Worm (Caenorhabditis elegans) whole organism, midembryonic: Measurements from ENCODE around the gene fozi-1.

Experiments used
- T22C8.4 ChIP-seq: fragments of 200-800 bp; sonication (Bioruptor generic); IDR thresholded peaks from 2 replicates; pipeline ENCODE4 v1.3.6; 2022; ENCODE audit warnings: missing genetic modification characterization, missing compliant biosample characterization
- cog-1 ChIP-seq: sonication (generic microtip); optimal IDR thresholded peaks from 2 replicates; lab custom pipeline; 2016; ENCODE audit warnings: missing genetic modification characterization, missing compliant biosample characterization
- flt-1 ChIP-seq: fragments of 200-800 bp; sonication (Bioruptor generic); IDR thresholded peaks from 2 replicates; pipeline ENCODE4 v1.3.6; 2022; ENCODE audit warnings: missing genetic modification characterization, missing compliant biosample characterization
- klf-2 ChIP-seq: fragments of 200-800 bp; sonication (Bioruptor generic); conservative IDR thresholded peaks from 2 replicates; pipeline ENCODE4 v1.3.6; 2022; ENCODE audit warnings: missing genetic modification reagents, missing genetic modification characterization, missing compliant biosample characterization
- med-1 ChIP-seq: sonication (generic microtip); optimal IDR thresholded peaks from 2 replicates; lab custom pipeline; 2017; ENCODE audit warnings: missing genetic modification characterization, mild to moderate bottlenecking, missing compliant biosample characterization, antibody characterized with exemption, missing genetic modification reagents; ENCODE audit not compliant: insufficient read depth
- ref-1 ChIP-seq: fragments of 200-800 bp; sonication (Bioruptor generic); conservative IDR thresholded peaks from 2 replicates; pipeline ENCODE4 v1.3.6; 2022; ENCODE audit warnings: missing genetic modification reagents, missing genetic modification characterization, missing compliant biosample characterization
- tab-1 ChIP-seq: fragments of 200-800 bp; sonication (Bioruptor generic); IDR thresholded peaks from 2 replicates; pipeline ENCODE4 v1.3.6; 2022; ENCODE audit warnings: missing genetic modification characterization, missing compliant biosample characterization
- ztf-23 ChIP-seq: fragments of 200-800 bp; sonication (Bioruptor generic); IDR thresholded peaks from 2 replicates; pipeline ENCODE4 v1.3.6; 2022; ENCODE audit warnings: missing genetic modification reagents, missing genetic modification characterization, missing compliant biosample characterization
- ztf-29 ChIP-seq: fragments of 200-800 bp; sonication (Bioruptor generic); IDR thresholded peaks from 2 replicates; pipeline ENCODE4 v1.3.6; 2022; ENCODE audit warnings: missing genetic modification reagents, missing genetic modification characterization, missing compliant biosample characterization

Gene fozi-1

DNA sequence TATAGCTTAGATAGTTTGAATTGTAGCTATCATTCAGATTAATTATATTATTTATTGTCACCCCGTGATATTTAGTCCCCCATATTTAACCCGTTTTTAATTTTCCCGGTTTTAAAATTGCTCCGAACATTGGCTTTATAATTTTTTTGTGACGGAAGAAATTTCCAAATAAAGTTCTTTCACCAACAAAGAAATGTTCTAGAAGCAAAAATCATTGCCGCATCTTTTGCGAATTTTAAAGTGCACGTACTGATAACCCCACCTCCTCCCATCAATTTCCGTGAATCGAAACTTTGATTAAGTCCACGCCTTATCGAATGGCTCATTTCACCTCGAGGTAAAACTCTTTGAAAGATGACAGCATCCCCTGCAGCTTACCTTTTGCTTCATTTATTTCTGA, 43.1 kb downstream of the fozi-1 start, which contains the start of gene C40H1.7:
Gene C40H1.7, plus strand, starts transcription at position 301 of the 400 bp plus-strand sequence.
- TF ChIP-seq ztf-23 (GFP tag; lab: Robert Waterston, UW) (no peak), T22C8.4 (GFP tag; lab: Robert Waterston, UW) (no peak), med-1 (no peak), flt-1 (GFP tag; lab: Robert Waterston, UW) (no peak), cog-1 (tag; lab: Kevin White, UChicago) (no peak), klf-2 (GFP tag; lab: Robert Waterston, UW) (no peak), ztf-29 (no peak), ref-1 (GFP tag; lab: Robert Waterston, UW) (no peak), tab-1 (GFP tag; lab: Robert Waterston, UW) (no peak)

DNA sequence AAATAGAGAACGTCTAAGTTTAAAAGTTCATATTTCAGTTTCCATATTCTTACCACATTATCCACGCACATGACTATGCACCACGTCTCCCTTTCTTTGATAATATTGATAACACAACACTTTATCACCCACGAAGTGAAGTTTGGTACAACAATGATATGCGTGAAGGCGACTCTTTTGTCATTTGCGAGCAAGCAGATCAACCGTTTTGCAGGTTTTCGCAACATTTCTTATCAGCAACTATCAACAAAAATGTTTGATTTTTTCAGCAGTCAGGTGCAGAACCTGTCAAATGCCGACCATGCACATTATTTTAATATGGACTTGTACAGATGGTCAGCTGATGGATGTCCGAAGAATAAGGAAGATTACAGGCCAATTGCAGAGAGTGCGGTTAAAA, 44.9 kb downstream of the fozi-1 start:
- no peak for TF ChIP-seq flt-1 (GFP tag; lab: Robert Waterston, UW)
- no peak for TF ChIP-seq cog-1 (tag; lab: Kevin White, UChicago)
- TF ChIP-seq ztf-23 (GFP tag; lab: Robert Waterston, UW): no peak
- no peak for TF ChIP-seq T22C8.4 (GFP tag; lab: Robert Waterston, UW)
- TF ChIP-seq ref-1 (GFP tag; lab: Robert Waterston, UW): no peak
- no peak for TF ChIP-seq ztf-29
- TF ChIP-seq med-1: no peak
- TF ChIP-seq klf-2 (GFP tag; lab: Robert Waterston, UW): no peak
- no peak for TF ChIP-seq tab-1 (GFP tag; lab: Robert Waterston, UW)

DNA sequence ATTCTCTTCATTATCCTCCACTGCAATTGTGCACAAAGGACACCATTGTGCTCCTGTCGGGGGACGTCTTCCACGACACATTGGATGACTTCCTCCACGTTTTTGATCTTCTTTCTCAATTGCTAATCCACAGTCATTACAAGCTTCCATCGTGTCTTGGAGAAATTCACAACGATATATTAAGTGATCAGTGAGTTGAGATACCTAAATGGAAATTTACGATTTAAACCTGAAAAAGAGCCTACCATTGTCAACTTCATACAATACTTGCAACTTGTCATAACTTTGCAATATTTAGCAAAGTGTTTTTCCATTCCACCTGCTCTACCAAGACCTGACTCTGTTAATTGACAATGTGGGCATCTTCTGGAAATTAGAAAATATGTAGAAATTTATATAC, 46.3 kb downstream of the fozi-1 start:
- no peak for TF ChIP-seq klf-2 (GFP tag; lab: Robert Waterston, UW)
- no peak for TF ChIP-seq med-1
- TF ChIP-seq ref-1 (GFP tag; lab: Robert Waterston, UW): no peak
- TF ChIP-seq cog-1 (tag; lab: Kevin White, UChicago): no peak
- TF ChIP-seq tab-1 (GFP tag; lab: Robert Waterston, UW): no peak
- no peak for TF ChIP-seq ztf-29
- no peak for TF ChIP-seq ztf-23 (GFP tag; lab: Robert Waterston, UW)
- TF ChIP-seq T22C8.4 (GFP tag; lab: Robert Waterston, UW): no peak
- no peak for TF ChIP-seq flt-1 (GFP tag; lab: Robert Waterston, UW)

DNA sequence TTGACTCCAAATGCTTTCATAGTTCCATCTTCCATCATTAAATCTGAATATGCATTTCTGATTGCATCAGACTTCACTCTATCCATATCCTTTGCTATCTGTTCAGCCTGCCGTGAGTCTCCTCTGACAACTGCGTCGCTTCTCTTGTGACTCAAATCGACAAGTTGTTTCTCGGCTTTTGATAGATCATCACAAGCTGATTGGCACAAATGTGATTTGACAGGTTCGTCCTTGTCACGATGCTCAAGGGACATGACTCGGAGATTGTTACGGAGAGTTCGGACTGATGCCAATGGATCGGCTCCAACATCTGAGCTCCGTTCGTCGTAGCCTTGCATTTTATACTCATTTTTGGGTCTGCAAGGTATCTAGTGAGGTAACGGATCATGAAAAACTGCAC, 47.2 kb downstream of the fozi-1 start:
- TF ChIP-seq T22C8.4 (GFP tag; lab: Robert Waterston, UW) (no peak), flt-1 (GFP tag; lab: Robert Waterston, UW) (no peak), ref-1 (GFP tag; lab: Robert Waterston, UW) (no peak), klf-2 (GFP tag; lab: Robert Waterston, UW) (no peak), ztf-29 (no peak), cog-1 (tag; lab: Kevin White, UChicago) (no peak), med-1 (no peak), ztf-23 (GFP tag; lab: Robert Waterston, UW) (no peak), tab-1 (GFP tag; lab: Robert Waterston, UW) (no peak)

DNA sequence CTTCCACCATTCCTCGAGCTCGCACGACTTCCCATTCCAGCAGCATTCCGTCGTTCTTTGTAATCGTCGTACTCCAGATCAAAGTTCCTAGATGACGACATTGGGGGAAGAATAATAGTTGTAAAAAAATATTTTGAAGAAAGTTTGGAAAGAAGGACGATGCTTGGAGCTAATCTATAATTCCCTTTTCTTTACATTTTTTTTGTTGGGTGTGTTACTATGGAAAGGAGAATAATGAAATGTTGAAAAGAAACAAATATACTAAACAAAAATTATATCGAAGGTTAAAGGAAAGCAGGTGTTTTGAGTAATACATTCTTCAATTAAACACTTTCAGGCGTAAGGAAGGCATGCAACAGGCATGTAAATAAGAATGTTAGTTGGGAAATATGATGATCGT, 47.7 kb downstream of the fozi-1 start, which contains the start of gene C40H1.3:
Gene C40H1.3, minus strand, starts transcription at position 101 of the 400 bp plus-strand sequence.
- TF ChIP-seq med-1 (no peak), cog-1 (tag; lab: Kevin White, UChicago) (no peak), tab-1 (GFP tag; lab: Robert Waterston, UW) (no peak), T22C8.4 (GFP tag; lab: Robert Waterston, UW) (no peak), ref-1 (GFP tag; lab: Robert Waterston, UW) (no peak), flt-1 (GFP tag; lab: Robert Waterston, UW) (no peak), ztf-29 (no peak), ztf-23 (GFP tag; lab: Robert Waterston, UW) (no peak), klf-2 (GFP tag; lab: Robert Waterston, UW) (no peak)

DNA sequence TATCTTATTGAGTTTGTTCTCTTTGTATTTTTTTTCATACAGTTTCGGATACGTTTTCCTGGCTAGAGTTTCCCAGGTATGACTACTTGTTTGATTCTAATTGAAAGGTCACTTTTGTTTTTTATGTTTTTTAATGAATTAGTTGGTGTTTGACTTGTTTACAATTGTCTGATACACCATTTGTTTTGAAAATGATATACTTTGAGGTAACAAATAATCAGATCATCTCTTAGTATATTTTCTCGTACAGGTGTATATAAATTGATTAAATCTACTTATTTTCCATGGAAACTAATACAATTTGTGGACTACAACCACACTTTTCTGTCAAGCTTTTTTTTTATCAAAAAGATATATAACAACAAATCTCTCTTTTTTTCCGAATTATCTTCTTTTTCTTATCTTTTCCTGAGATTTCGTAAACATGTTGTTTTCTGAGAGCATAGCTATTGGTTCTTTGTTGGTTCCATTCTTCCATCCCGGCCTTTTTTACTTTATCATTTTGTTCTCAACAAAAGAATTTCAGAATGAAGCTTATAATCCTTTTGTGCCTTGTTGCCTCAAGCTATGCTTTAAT, 48.3 kb downstream of the fozi-1 start, which contains the start of gene ttr-5:
Gene ttr-5, plus strand, starts transcription at position 527 of the 577 bp plus-strand sequence.
- TF ChIP-seq T22C8.4 (GFP tag; lab: Robert Waterston, UW): no peak
- TF ChIP-seq flt-1 (GFP tag; lab: Robert Waterston, UW): no peak
- no peak for TF ChIP-seq med-1
- no peak for TF ChIP-seq cog-1 (tag; lab: Kevin White, UChicago)
- no peak for TF ChIP-seq ztf-29
- no peak for TF ChIP-seq klf-2 (GFP tag; lab: Robert Waterston, UW)
- no peak for TF ChIP-seq tab-1 (GFP tag; lab: Robert Waterston, UW)

DNA sequence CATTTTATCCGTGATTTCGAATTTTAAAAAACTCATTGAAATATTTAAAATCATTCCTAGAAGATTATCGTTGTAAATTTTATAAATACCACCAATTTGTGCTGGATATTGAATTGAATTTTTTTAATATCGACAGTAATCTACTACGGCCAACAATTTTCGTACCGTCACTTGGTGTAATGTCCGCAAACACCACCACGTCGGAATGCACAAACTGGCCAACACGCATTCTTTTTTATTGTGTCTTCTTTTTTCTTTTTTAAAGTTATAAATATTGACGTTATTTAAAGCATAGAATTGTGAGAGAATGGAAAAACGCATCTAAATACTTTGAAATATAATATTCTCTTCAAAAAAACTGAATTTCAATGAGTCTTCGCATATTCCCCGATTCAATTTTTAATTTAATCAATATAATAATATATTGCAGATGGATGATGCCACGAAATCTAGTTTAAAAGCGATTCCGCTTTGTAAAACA, 49.5 kb downstream of the fozi-1 start, which contains the start of gene ufc-1:
Gene ufc-1, plus strand, starts transcription at position 431 of the 481 bp plus-strand sequence.
- TF ChIP-seq ref-1 (GFP tag; lab: Robert Waterston, UW) (no peak), klf-2 (GFP tag; lab: Robert Waterston, UW) (no peak), ztf-23 (GFP tag; lab: Robert Waterston, UW) (no peak), cog-1 (tag; lab: Kevin White, UChicago) (no peak), ztf-29 (no peak), T22C8.4 (GFP tag; lab: Robert Waterston, UW) (no peak), tab-1 (GFP tag; lab: Robert Waterston, UW) (no peak), med-1 (no peak)

DNA sequence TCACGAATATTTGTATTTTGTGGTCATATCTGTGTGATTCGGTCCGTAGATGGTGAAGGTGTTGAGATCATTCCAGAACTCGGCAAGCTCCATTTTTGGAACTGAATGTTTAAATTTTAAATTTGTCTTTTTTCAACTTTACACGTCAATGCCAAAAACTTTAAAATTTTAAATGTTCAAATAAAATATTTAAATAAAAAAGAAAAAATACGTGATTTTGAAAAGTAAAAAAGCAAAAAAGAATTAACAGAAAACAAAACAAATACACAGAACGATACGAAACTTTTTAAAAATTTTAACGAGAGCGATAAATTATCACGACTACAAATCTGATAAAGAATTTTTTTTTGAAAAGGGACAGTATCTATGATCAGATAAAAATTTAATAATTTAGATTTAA, 52.6 kb downstream of the fozi-1 start, which contains the start of gene elo-4:
Gene elo-4, minus strand, starts transcription at position 101 of the 400 bp plus-strand sequence.
- TF ChIP-seq ztf-29 (no peak), klf-2 (GFP tag; lab: Robert Waterston, UW) (no peak), ztf-23 (GFP tag; lab: Robert Waterston, UW) (no peak), med-1 (no peak), ref-1 (GFP tag; lab: Robert Waterston, UW) (no peak), flt-1 (GFP tag; lab: Robert Waterston, UW) (no peak), tab-1 (GFP tag; lab: Robert Waterston, UW) (no peak), T22C8.4 (GFP tag; lab: Robert Waterston, UW) (no peak), cog-1 (tag; lab: Kevin White, UChicago) (no peak)

DNA sequence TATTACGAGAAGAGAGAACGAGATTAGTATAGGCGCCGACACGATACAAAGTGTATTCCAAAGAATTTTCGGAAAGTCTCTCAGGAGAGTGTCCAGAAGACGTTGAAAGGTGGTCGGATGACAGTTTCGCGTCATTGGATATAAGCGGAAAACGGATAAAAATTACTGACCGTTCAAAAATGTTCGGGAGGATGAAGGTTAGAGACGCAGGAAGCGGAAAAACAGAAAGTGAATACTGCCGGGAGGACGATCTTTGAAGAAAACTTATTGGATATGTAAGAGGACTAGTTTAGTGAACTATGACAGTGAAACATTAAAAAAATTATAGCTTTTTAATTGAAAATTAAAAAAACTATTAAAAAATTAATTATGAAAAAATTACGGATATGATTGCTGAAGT, 53.5 kb downstream of the fozi-1 start:
- TF ChIP-seq tab-1 (GFP tag; lab: Robert Waterston, UW): no peak
- no peak for TF ChIP-seq flt-1 (GFP tag; lab: Robert Waterston, UW)
